Fruit fly (Drosophila melanogaster) whole organism, embryonic: ENCODE results near the gene Oatp26F.

ENCODE experiments used
- Awh ChIP-seq: fragments of 200-800 bp; sonication (Bioruptor generic); IDR thresholded peaks from 2 replicates; pipeline ENCODE4, ENCODE4 v1.3.6; 2022; ENCODE audit warnings: missing biosample characterization, missing genetic modification characterization
- CG10267 ChIP-seq: fragments of 200-800 bp; sonication (Bioruptor generic); optimal IDR thresholded peaks from 2 replicates; lab custom pipeline; 2018; ENCODE audit warnings: missing biosample characterization, mild to moderate bottlenecking, missing genetic modification characterization, moderate library complexity
- CG10565 ChIP-seq: fragments of 200-800 bp; sonication (Bioruptor generic); optimal IDR thresholded peaks from 3 replicates; lab custom pipeline; 2016; ENCODE audit warnings: missing biosample characterization, mild to moderate bottlenecking, missing genetic modification characterization
- CG11247 ChIP-seq: fragments of 200-800 bp; sonication (Bioruptor generic); IDR thresholded peaks from 2 replicates; pipeline ENCODE4 v1.3.6; 2022; ENCODE audit warnings: missing biosample characterization, missing genetic modification characterization
- CG11504 ChIP-seq: fragments of 200-800 bp; sonication (Bioruptor generic); optimal IDR thresholded peaks from 3 replicates; lab custom pipeline; 2019; ENCODE audit warnings: missing biosample characterization, mild to moderate bottlenecking, missing genetic modification characterization, moderate library complexity
- CG14710 ChIP-seq: fragments of 200-800 bp; sonication (Bioruptor generic); optimal IDR thresholded peaks from 3 replicates; lab custom pipeline; 2019; ENCODE audit warnings: missing biosample characterization, mild to moderate bottlenecking, missing genetic modification characterization, moderate library complexity
- CG1647 ChIP-seq: fragments of 200-800 bp; sonication (Bioruptor generic); optimal IDR thresholded peaks from 3 replicates; lab custom pipeline; 2016; ENCODE audit warnings: missing biosample characterization, missing genetic modification characterization
- CG16863 ChIP-seq: fragments of 200-800 bp; sonication (Bioruptor generic); optimal IDR thresholded peaks from 3 replicates; lab custom pipeline; 2016; ENCODE audit warnings: missing biosample characterization, missing genetic modification characterization
- CG17829 ChIP-seq: fragments of 200-800 bp; optimal IDR thresholded peaks from 2 replicates; lab custom pipeline; 2019; ENCODE audit warnings: missing biosample characterization, mild to moderate bottlenecking, missing genetic modification characterization, moderate library complexity
- CG18476 ChIP-seq: fragments of 200-800 bp; sonication (Bioruptor generic); optimal IDR thresholded peaks from 2 replicates; lab custom pipeline; 2016; ENCODE audit warnings: missing biosample characterization, mild to moderate bottlenecking, missing genetic modification characterization
- CG3065 ChIP-seq: fragments of 200-800 bp; sonication (Bioruptor generic); optimal IDR thresholded peaks from 2 replicates; lab custom pipeline; 2016; ENCODE audit warnings: missing biosample characterization, missing genetic modification characterization
- CG31224 ChIP-seq: fragments of 200-800 bp; sonication (Bioruptor generic); IDR thresholded peaks from 2 replicates; pipeline ENCODE4 v1.3.6; 2022; ENCODE audit warnings: missing biosample characterization, missing genetic modification characterization
- CG3163 ChIP-seq: fragments of 200-800 bp; sonication (Bioruptor generic); optimal IDR thresholded peaks from 3 replicates; lab custom pipeline; 2016; ENCODE audit warnings: missing biosample characterization, missing genetic modification characterization
- CG33213 ChIP-seq: fragments of 200-800 bp; sonication (Bioruptor generic); optimal IDR thresholded peaks from 3 replicates; lab custom pipeline; 2016; ENCODE audit warnings: missing biosample characterization, missing genetic modification characterization
- CG3407 ChIP-seq: fragments of 200-800 bp; sonication (Bioruptor generic); optimal IDR thresholded peaks from 2 replicates; lab custom pipeline; 2018; ENCODE audit warnings: missing biosample characterization, mild to moderate bottlenecking, missing genetic modification characterization
- CG34376 ChIP-seq: fragments of 200-800 bp; sonication (Bioruptor generic); optimal IDR thresholded peaks from 2 replicates; lab custom pipeline; 2018; ENCODE audit warnings: missing biosample characterization, mild to moderate bottlenecking, missing genetic modification characterization
- CG3838 ChIP-seq: fragments of 200-800 bp; sonication (Bioruptor generic); optimal IDR thresholded peaks from 3 replicates; lab custom pipeline; 2016; ENCODE audit warnings: missing biosample characterization, missing genetic modification characterization
- CG6654 ChIP-seq: fragments of 200-800 bp; sonication (Bioruptor generic); optimal IDR thresholded peaks from 2 replicates; lab custom pipeline; 2017; ENCODE audit warnings: missing biosample characterization, mild to moderate bottlenecking, missing genetic modification characterization
- CG7963 ChIP-seq: fragments of 200-800 bp; sonication (Bioruptor generic); IDR thresholded peaks from 3 replicates; pipeline ENCODE4 v1.3.6; 2022; ENCODE audit warnings: missing biosample characterization, missing genetic modification characterization; ENCODE audit not compliant: partially characterized antibody
- CG8765 ChIP-seq: fragments of 200-800 bp; sonication (Bioruptor generic); IDR thresholded peaks from 2 replicates; pipeline ENCODE4 v1.3.6; 2022; ENCODE audit warnings: missing biosample characterization, missing genetic modification characterization
- CG9797 ChIP-seq: fragments of 200-800 bp; sonication (Bioruptor generic); optimal IDR thresholded peaks from 3 replicates; lab custom pipeline; 2018; ENCODE audit warnings: missing biosample characterization, mild to moderate bottlenecking, missing genetic modification characterization
- Doc2 ChIP-seq: fragments of 200-800 bp; sonication (Bioruptor generic); IDR thresholded peaks from 2 replicates; pipeline ENCODE4 v1.3.6; 2022; ENCODE audit warnings: missing biosample characterization, missing genetic modification characterization
- Fer3 ChIP-seq: fragments of 200-800 bp; sonication (Bioruptor generic); optimal IDR thresholded peaks from 2 replicates; lab custom pipeline; 2018; ENCODE audit warnings: missing biosample characterization, mild to moderate bottlenecking, missing genetic modification characterization, moderate library complexity
- Ptx1 ChIP-seq: fragments of 200-800 bp; sonication (Bioruptor generic); IDR thresholded peaks from 2 replicates; pipeline ENCODE4 v1.3.6; 2022; ENCODE audit warnings: missing biosample characterization, missing genetic modification characterization
- Vsx1 ChIP-seq: fragments of 200-800 bp; sonication (Bioruptor generic); optimal IDR thresholded peaks from 2 replicates; lab custom pipeline; 2017; ENCODE audit warnings: missing biosample characterization, mild to moderate bottlenecking, missing genetic modification characterization, missing genetic modification reagents
- al ChIP-seq: fragments of 200-800 bp; sonication (Bioruptor generic); IDR thresholded peaks from 2 replicates; pipeline ENCODE4 v1.3.6; 2022; ENCODE audit warnings: missing biosample characterization, missing genetic modification characterization
- ash1 ChIP-seq: fragments of 200-800 bp; sonication (Bioruptor generic); optimal IDR thresholded peaks from 2 replicates; lab custom pipeline; 2018; ENCODE audit warnings: missing biosample characterization, mild to moderate bottlenecking, missing genetic modification characterization
- az2 ChIP-seq: fragments of 200-800 bp; sonication (Bioruptor generic); optimal IDR thresholded peaks from 3 replicates; lab custom pipeline; 2016; ENCODE audit warnings: missing biosample characterization, missing genetic modification characterization
- cato ChIP-seq: fragments of 200-800 bp; sonication (Bioruptor generic); optimal IDR thresholded peaks from 2 replicates; lab custom pipeline; 2016; ENCODE audit warnings: missing biosample characterization, missing genetic modification characterization, borderline replicate concordance
- chinmo ChIP-seq: fragments of 200-800 bp; sonication (Bioruptor generic); IDR thresholded peaks from 4 replicates; pipeline ENCODE4 v1.3.6; 2022; ENCODE audit warnings: missing biosample characterization, missing genetic modification characterization; ENCODE audit not compliant: partially characterized antibody
- corto ChIP-seq: fragments of 200-800 bp; sonication (Bioruptor generic); optimal IDR thresholded peaks from 2 replicates; lab custom pipeline; 2016; ENCODE audit warnings: missing biosample characterization, mild to moderate bottlenecking, missing genetic modification characterization, moderate library complexity
- croc ChIP-seq: fragments of 200-800 bp; sonication (Bioruptor generic); conservative IDR thresholded peaks from 3 replicates; pipeline ENCODE4 v1.3.6; 2022; ENCODE audit warnings: missing biosample characterization, missing genetic modification characterization
- dpn ChIP-seq, 2 experiments: fragments of 200-800 bp; sonication (Bioruptor generic); optimal IDR thresholded peaks; 3 replicates each; lab custom pipeline; 2016; ENCODE audit warnings: missing biosample characterization in 2 of 2, missing genetic modification characterization in 2 of 2
- esg ChIP-seq: fragments of 200-800 bp; sonication (Bioruptor generic); conservative IDR thresholded peaks from 2 replicates; pipeline ENCODE4 v1.3.6; 2022; ENCODE audit warnings: missing biosample characterization, missing genetic modification characterization
- fd64A ChIP-seq: fragments of 200-800 bp; sonication (Bioruptor generic); optimal IDR thresholded peaks from 3 replicates; lab custom pipeline; 2018; ENCODE audit warnings: missing biosample characterization, mild to moderate bottlenecking, missing genetic modification characterization
- inv ChIP-seq: fragments of 200-800 bp; sonication (Bioruptor generic); IDR thresholded peaks from 2 replicates; pipeline ENCODE4 v1.3.6; 2022; ENCODE audit warnings: missing biosample characterization, missing genetic modification characterization; ENCODE audit not compliant: partially characterized antibody
- jing ChIP-seq: fragments of 200-800 bp; sonication (Bioruptor generic); optimal IDR thresholded peaks from 2 replicates; lab custom pipeline; 2018; ENCODE audit warnings: missing biosample characterization, mild to moderate bottlenecking, missing genetic modification characterization
- lab ChIP-seq: fragments of 200-800 bp; sonication (Bioruptor generic); optimal IDR thresholded peaks from 3 replicates; lab custom pipeline; 2017; ENCODE audit warnings: missing biosample characterization, missing genetic modification characterization, mild to moderate bottlenecking, moderate library complexity, missing genetic modification reagents
- luna ChIP-seq: fragments of 200-800 bp; sonication (Bioruptor generic); optimal IDR thresholded peaks from 2 replicates; lab custom pipeline; 2016; ENCODE audit warnings: missing biosample characterization, missing genetic modification characterization
- nau ChIP-seq: fragments of 200-800 bp; sonication (Bioruptor generic); optimal IDR thresholded peaks from 3 replicates; lab custom pipeline; 2017; ENCODE audit warnings: missing biosample characterization, mild to moderate bottlenecking, missing genetic modification characterization, missing genetic modification reagents
- oc ChIP-seq: fragments of 200-800 bp; sonication (Bioruptor generic); optimal IDR thresholded peaks from 2 replicates; lab custom pipeline; 2018; ENCODE audit warnings: missing biosample characterization, mild to moderate bottlenecking, missing genetic modification characterization, moderate library complexity
- p53 ChIP-seq: fragments of 200-800 bp; sonication (Bioruptor generic); optimal IDR thresholded peaks from 2 replicates; lab custom pipeline; 2016; ENCODE audit warnings: missing biosample characterization, missing genetic modification characterization
- pb ChIP-seq: fragments of 200-800 bp; sonication (Bioruptor generic); optimal IDR thresholded peaks from 3 replicates; lab custom pipeline; 2016; ENCODE audit warnings: missing biosample characterization, missing genetic modification characterization
- pho ChIP-seq: fragments of 200-800 bp; sonication (Bioruptor generic); optimal IDR thresholded peaks from 2 replicates; lab custom pipeline; 2016; ENCODE audit warnings: missing biosample characterization, missing genetic modification characterization
- sob ChIP-seq: fragments of 200-800 bp; sonication (Bioruptor generic); IDR thresholded peaks from 2 replicates; pipeline ENCODE4 v1.3.6; 2022; ENCODE audit warnings: missing biosample characterization, missing genetic modification characterization
- tio ChIP-seq: fragments of 200-800 bp; sonication (Bioruptor generic); optimal IDR thresholded peaks from 2 replicates; lab custom pipeline; 2017; ENCODE audit warnings: missing biosample characterization, missing genetic modification characterization, inconsistent platforms
- vvl ChIP-seq: fragments of 200-800 bp; sonication (Bioruptor generic); IDR thresholded peaks from 2 replicates; pipeline ENCODE4 v1.3.6; 2022; ENCODE audit warnings: missing biosample characterization, missing genetic modification characterization
- z ChIP-seq: fragments of 200-800 bp; sonication (Bioruptor generic); IDR thresholded peaks from 3 replicates; pipeline ENCODE4 v1.3.6; 2022; ENCODE audit warnings: missing biosample characterization, missing genetic modification characterization
- zfh1 ChIP-seq: fragments of 200-800 bp; sonication (Bioruptor generic); IDR thresholded peaks from 3 replicates; pipeline ENCODE4 v1.3.6; 2022; ENCODE audit warnings: missing biosample characterization, missing genetic modification characterization

Gene Oatp26F

DNA sequence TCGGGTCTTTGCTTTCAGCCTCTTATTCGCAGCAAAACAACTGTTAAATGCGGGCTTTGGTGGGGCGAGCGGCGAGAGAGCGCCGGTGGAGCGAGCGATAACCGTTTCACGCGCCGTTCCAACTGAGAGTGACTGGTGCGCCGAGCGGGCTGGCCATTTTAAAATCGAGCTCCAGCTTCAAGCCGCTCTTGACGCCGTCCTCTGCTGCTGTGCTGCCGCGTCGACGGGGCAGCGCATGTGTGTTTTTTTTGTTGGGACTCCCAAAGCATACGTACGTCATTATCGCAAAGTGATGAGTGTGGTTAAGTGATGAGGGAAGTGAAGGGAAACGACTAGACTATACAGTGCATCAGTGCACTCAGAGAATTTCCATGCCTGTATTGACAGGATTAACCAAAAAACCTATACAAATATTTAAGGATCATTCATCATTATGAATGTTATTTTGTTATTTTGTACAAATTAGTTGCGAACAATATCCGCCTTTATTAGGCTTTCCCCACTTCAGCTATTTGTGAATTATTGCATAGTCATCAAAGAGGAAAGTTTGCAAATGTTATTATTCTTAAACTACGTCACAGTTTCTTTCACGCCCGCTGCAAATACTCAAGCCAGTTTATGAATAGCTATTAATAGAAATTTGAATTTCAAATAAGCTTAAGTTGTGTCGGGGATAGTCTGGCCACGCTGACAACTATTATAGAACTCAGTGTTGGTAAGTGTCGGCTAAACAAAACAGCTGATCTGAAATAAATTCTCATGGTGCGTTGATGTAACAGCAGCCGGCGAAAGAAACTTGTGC, 41.2 kb upstream of the Oatp26F start, which contains the start of gene Spn27A (continued):
- no peak for TF ChIP-seq CG7963 (GFP tag; lab: Robert Waterston, UW)
- 0 out of 2 replicates have a peak, but pooled peaks have one; percentile 21 for TF ChIP-seq CG11247
- TF ChIP-seq vvl: peak; percentile 93
- no peak for TF ChIP-seq CG11504
- peak; percentile 52 for TF ChIP-seq CG33213 (GFP tag; lab: Kevin White, UChicago)
- no peak for TF ChIP-seq croc (GFP tag; lab: Robert Waterston, UW)
- no peak for TF ChIP-seq CG10565 (GFP tag; lab: Kevin White, UChicago)
- TF ChIP-seq jing (GFP tag; lab: Kevin White, UChicago): peak; percentile 51
- TF ChIP-seq p53: peak; percentile 58
- peak; percentile 52 for TF ChIP-seq CG16863 (GFP tag; lab: Kevin White, UChicago)
- no peak for TF ChIP-seq lab
- TF ChIP-seq Doc2: no peak
- peak; percentile 80; the same call in 3 of the 4 replicates for TF ChIP-seq chinmo (GFP tag; lab: Robert Waterston, UW)
- TF ChIP-seq CG6654: peak; percentile 2
- TF ChIP-seq CG3163 (GFP tag; lab: Kevin White, UChicago): no peak
- TF ChIP-seq Fer3 (tag; lab: Kevin White, UChicago): peak; percentile 38
- no peak for TF ChIP-seq CG31224 (GFP tag; lab: Robert Waterston, UW)
- TF ChIP-seq CG8765 (GFP tag; lab: Robert Waterston, UW): no peak
- TF ChIP-seq CG3065: no peak
- TF ChIP-seq cato (GFP tag; lab: Kevin White, UChicago): no peak
- peak; percentile 9 for TF ChIP-seq CG18476
- TF ChIP-seq pb: peak; percentile 32
- TF ChIP-seq inv (GFP tag; lab: Robert Waterston, UW): no peak
- TF ChIP-seq CG34376 (GFP tag; lab: Kevin White, UChicago): peak; percentile 29
- TF ChIP-seq luna (GFP tag; lab: Kevin White, UChicago): peak; percentile 29
- TF ChIP-seq oc: peak; percentile 66
- TF ChIP-seq CG3407 (GFP tag; lab: Kevin White, UChicago): no peak
- TF ChIP-seq az2: peak; percentile 70
- no peak; the same call in 1 of the 2 replicates for TF ChIP-seq Ptx1 (GFP tag; lab: Robert Waterston, UW)
- TF ChIP-seq CG3838 (GFP tag; lab: Kevin White, UChicago): no peak
- TF ChIP-seq tio (GFP tag; lab: Kevin White, UChicago): peak; percentile 58
- TF ChIP-seq esg (GFP tag; lab: Robert Waterston, UW): no peak; the same call in 1 of the 2 replicates
- peak; percentile 75 for TF ChIP-seq CG14710 (tag; lab: Kevin White, UChicago)
- 0 out of 3 replicates have a peak, but pooled peaks have one; percentile 3 for TF ChIP-seq zfh1 (GFP tag; lab: Robert Waterston, UW)
- no peak for TF ChIP-seq fd64A (GFP tag; lab: Kevin White, UChicago)
- peak; percentile 95 for TF ChIP-seq CG10267
- TF ChIP-seq z: no peak; the same call in 2 of the 3 replicates
- peak; percentile 51 for TF ChIP-seq pho
- TF ChIP-seq sob (GFP tag; lab: Robert Waterston, UW): 0 out of 2 replicates have a peak, but pooled peaks have one; percentile 35
- TF ChIP-seq ash1 (GFP tag; lab: Kevin White, UChicago): no peak
- peak; percentile 60 for TF ChIP-seq nau
- peak; percentile 17 to 59 for TF ChIP-seq dpn (GFP tag; optimal IDR thresholded peaks at IDR 0.05; lab: Kevin White, UChicago)
- TF ChIP-seq al (GFP tag; lab: Robert Waterston, UW): no peak
- TF ChIP-seq Awh: peak; percentile 41; the same call in 1 of the 2 replicates
- TF ChIP-seq CG1647 (GFP tag; lab: Kevin White, UChicago): no peak
- no peak for TF ChIP-seq Vsx1
- no peak for TF ChIP-seq corto
- peak; percentile 63 for TF ChIP-seq CG9797 (GFP tag; lab: Kevin White, UChicago)
- peak; percentile 59 for TF ChIP-seq CG17829 (tag; lab: Kevin White, UChicago)
